Worm (Caenorhabditis elegans): Measurements from ENCODE around the gene srh-233.

Gene srh-233

DNA sequence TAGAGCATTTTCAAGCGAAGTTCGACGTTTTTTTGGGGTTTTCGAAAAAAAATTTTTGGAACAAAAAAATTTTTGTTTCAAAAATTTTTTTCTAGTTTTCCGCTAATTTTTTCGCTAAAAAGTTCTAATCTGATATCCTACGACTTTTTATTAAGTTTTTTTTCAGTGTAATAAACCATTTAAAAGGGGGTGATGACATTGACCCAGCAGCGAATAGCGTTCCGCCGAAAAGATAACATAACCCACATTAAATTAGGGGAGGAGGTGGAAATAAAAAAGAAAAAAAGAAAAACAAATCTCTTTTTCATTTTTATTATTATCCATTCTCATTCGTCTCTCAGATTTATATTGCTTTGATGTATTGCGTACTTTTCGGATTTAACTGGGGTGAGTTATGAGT is 41.7 kb upstream of the srh-233 start, which contains the start of gene Y60A3A.23:
Y60A3A.23 (plus strand) TSS at position 301 of the 400 bp plus-strand sequence.
- TF ChIP-seq unc-39 (tag; optimal IDR thresholded peaks at IDR 0.05) (no peak), nhr-2 (tag; optimal IDR thresholded peaks at IDR 0.05) (no peak), elt-3 (tag; optimal IDR thresholded peaks at IDR 0.05) (no peak), elt-1 (tag; optimal IDR thresholded peaks at IDR 0.05; ENCODE audit: borderline replicate concordance, insufficient read depth) (no peak), nhr-28 (tag; optimal IDR thresholded peaks at IDR 0.05) (no peak), lin-13 (tag; optimal IDR thresholded peaks at IDR 0.05) (no peak), tbx-8 (GFP tag; optimal IDR thresholded peaks at IDR 0.05) (no peak), ztf-11 (tag; optimal IDR thresholded peaks at IDR 0.05) (no peak), bed-3 (GFP tag; optimal IDR thresholded peaks at IDR 0.05) (no peak), cnd-1 (tag; optimal IDR thresholded peaks at IDR 0.05) (no peak), mab-5 (tag; optimal IDR thresholded peaks at IDR 0.05) (no peak), sptf-1 (tag; optimal IDR thresholded peaks at IDR 0.05) (no peak), ceh-83 (GFP tag; optimal IDR thresholded peaks at IDR 0.05) (no peak)

DNA sequence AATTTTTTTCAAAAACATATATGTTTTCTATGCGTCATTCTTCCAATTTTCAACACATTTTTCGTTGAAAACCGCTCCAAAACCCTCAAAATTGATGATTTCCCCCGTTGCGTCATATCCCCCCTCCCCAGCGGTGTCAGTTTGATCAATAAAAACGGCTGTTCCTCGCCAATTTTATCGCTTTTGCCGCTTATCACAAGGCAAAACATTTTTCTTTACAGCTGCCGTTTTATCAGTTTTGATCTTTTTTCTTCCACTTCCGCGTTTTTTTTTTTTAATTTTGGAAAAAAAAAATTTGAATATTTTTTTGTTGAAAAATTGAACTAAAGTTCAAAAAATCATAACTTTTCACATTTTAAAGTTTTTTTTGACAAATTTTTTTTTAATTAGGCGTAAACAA is 38.0 kb upstream of the srh-233 start:
- TF ChIP-seq zip-8 (tag; optimal IDR thresholded peaks at IDR 0.05) (peak; percentile 44), unc-62 (GFP tag; optimal IDR thresholded peaks at IDR 0.05) (no peak)

DNA sequence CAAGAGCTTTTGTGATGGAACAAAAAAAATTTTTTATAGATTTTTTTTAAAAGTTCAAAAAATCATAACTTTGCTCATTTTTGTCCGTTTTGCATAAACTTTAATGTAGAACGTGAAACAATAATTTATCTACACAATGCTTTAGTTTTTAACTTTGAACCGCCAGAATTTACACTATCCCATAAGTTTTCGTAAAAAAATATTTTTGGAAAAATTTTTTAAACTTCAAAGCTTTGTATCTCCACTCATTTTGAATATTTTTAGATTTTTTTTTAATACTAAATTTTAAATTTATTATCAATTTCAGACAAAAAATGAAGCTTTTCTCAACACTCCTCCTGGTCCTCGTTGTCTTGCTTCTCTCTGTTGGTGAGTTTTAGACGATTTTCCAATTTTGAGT is 37.5 kb upstream of the srh-233 start, which contains the start of gene Y60A3A.21:
Y60A3A.21 (plus strand) TSS at position 301 of the 400 bp plus-strand sequence.
- TF ChIP-seq nhr-12 (tag; optimal IDR thresholded peaks at IDR 0.05) (no peak), elt-3 (tag; optimal IDR thresholded peaks at IDR 0.05) (no peak), drap-1 (GFP tag; optimal IDR thresholded peaks at IDR 0.05) (no peak), tbx-8 (GFP tag; optimal IDR thresholded peaks at IDR 0.05) (no peak), nhr-2 (tag; optimal IDR thresholded peaks at IDR 0.05) (no peak), ceh-43 (GFP tag; optimal IDR thresholded peaks at IDR 0.05) (no peak), blmp-1 (tag; optimal IDR thresholded peaks at IDR 0.05) (no peak), nhr-28 (tag; optimal IDR thresholded peaks at IDR 0.05) (no peak), sem-2 (GFP tag; optimal IDR thresholded peaks at IDR 0.05) (no peak), nhr-76 (tag; optimal IDR thresholded peaks at IDR 0.05) (no peak), mep-1 (tag; optimal IDR thresholded peaks at IDR 0.05) (no peak), ceh-39 (tag; optimal IDR thresholded peaks at IDR 0.05) (no peak), mls-2 (tag; optimal IDR thresholded peaks at IDR 0.05) (no peak), elt-1 (tag; optimal IDR thresholded peaks at IDR 0.05; ENCODE audit: borderline replicate concordance, insufficient read depth) (no peak), cnd-1 (tag; optimal IDR thresholded peaks at IDR 0.05) (no peak), unc-39 (tag; optimal IDR thresholded peaks at IDR 0.05) (no peak), zip-8 (tag; optimal IDR thresholded peaks at IDR 0.05) (no peak), nhr-237 (tag; optimal IDR thresholded peaks at IDR 0.05) (no peak)

DNA sequence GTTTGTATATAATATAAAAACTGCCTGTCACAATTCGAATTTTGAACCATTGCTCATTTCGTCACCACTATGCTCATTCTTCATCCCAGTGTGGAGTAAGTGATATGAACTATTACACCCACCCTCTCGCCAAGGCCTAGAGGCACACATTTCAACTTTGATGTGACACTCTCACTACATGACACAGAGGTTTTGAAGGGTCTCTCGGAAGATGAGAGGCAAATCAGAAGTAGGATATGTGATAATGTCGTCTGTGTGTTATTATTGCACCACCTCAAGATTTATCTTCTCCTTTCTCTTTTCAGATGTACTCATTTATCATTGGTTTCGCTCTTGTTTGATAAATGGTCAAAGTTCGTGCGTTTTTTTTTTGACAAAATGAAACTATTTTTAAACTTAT is 27.8 kb upstream of the srh-233 start:
- no peak for TF ChIP-seq ceh-39 (tag; optimal IDR thresholded peaks at IDR 0.05)
- no peak for TF ChIP-seq elt-1 (tag; optimal IDR thresholded peaks at IDR 0.05; ENCODE audit: borderline replicate concordance, insufficient read depth)
- no peak for TF ChIP-seq sptf-1 (tag; optimal IDR thresholded peaks at IDR 0.05)
- TF ChIP-seq unc-62 (GFP tag; optimal IDR thresholded peaks at IDR 0.05), result peak; percentile 87
- TF ChIP-seq lin-32 (GFP tag; optimal IDR thresholded peaks at IDR 0.05), result no peak
- no peak for TF ChIP-seq nhr-237 (tag; optimal IDR thresholded peaks at IDR 0.05)
- no peak for TF ChIP-seq elt-3 (tag; optimal IDR thresholded peaks at IDR 0.05)
- no peak for TF ChIP-seq snpc-4 (tag; optimal IDR thresholded peaks at IDR 0.05)
- no peak for TF ChIP-seq zip-8 (tag; optimal IDR thresholded peaks at IDR 0.05)
- no peak for TF ChIP-seq blmp-1 (tag; optimal IDR thresholded peaks at IDR 0.05)
- TF ChIP-seq bed-3 (GFP tag; optimal IDR thresholded peaks at IDR 0.05), result no peak
- no peak for TF ChIP-seq ceh-43 (GFP tag; optimal IDR thresholded peaks at IDR 0.05)
- no peak for TF ChIP-seq nhr-2 (tag; optimal IDR thresholded peaks at IDR 0.05)
- TF ChIP-seq hlh-1 (tag; optimal IDR thresholded peaks at IDR 0.05), result no peak
- no peak for TF ChIP-seq cnd-1 (tag; optimal IDR thresholded peaks at IDR 0.05)
- peak; percentile 25 for TF ChIP-seq mab-5 (tag; optimal IDR thresholded peaks at IDR 0.05)
- no peak for TF ChIP-seq unc-39 (tag; optimal IDR thresholded peaks at IDR 0.05)
- no peak for TF ChIP-seq mep-1 (tag; optimal IDR thresholded peaks at IDR 0.05)
- no peak for TF ChIP-seq pha-4 (tag; optimal IDR thresholded peaks at IDR 0.05)
- TF ChIP-seq unc-120 (tag; optimal IDR thresholded peaks at IDR 0.05; ENCODE audit: poor library complexity, severe bottlenecking), result peak; percentile 21
- TF ChIP-seq mls-2 (tag; optimal IDR thresholded peaks at IDR 0.05), result no peak
- TF ChIP-seq lin-13 (tag; optimal IDR thresholded peaks at IDR 0.05), result no peak

DNA sequence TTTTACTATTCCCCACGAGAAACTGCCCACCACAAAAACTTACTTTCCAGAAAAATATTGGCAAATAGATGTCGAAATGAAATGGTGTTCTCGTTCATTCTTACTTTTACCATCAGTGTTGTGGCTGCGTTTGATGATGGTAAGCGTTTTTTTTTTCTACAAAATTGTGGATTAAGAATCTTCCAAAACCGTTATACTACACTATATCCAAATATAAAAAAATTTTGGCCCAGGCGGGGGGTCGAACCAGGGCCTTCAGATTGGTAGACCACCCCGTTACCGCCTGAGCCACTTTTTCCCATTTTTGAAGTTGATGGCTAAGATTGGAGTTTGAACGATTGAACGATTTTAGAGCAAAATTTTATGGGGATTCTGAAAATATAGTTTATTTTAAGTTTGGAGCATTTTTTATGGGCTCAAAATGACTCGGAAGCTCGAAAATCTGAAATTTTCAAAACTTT is 26.1 kb upstream of the srh-233 start, which contains the start of gene lgc-55:
lgc-55 (plus strand) TSS at position 51 of the 461 bp plus-strand sequence.
- TF ChIP-seq unc-120 (tag; optimal IDR thresholded peaks at IDR 0.05; ENCODE audit: poor library complexity, severe bottlenecking) (no peak), mls-2 (tag; optimal IDR thresholded peaks at IDR 0.05) (no peak)

Measured in whole organism, mixed stage, embryonic.